Worm (Caenorhabditis elegans): ENCODE data around the gene ZC449.4.

ZC449.4 gene

ce11 chrX:5066570-5066969 lies 32.8 kb upstream of the ZC449.4 start:
- no peak for TF ChIP-seq sem-2 (GFP tag; optimal IDR thresholded peaks at IDR 0.05)
- no peak for TF ChIP-seq ceh-43 (GFP tag; optimal IDR thresholded peaks at IDR 0.05)
- no peak for TF ChIP-seq lin-32 (GFP tag; optimal IDR thresholded peaks at IDR 0.05)
- no peak for TF ChIP-seq drap-1 (GFP tag; optimal IDR thresholded peaks at IDR 0.05)
- TF ChIP-seq nhr-76 (tag; optimal IDR thresholded peaks at IDR 0.05) = no peak
- TF ChIP-seq lin-13 (tag; optimal IDR thresholded peaks at IDR 0.05) = no peak
- no peak for TF ChIP-seq unc-39 (tag; optimal IDR thresholded peaks at IDR 0.05)
- no peak for TF ChIP-seq mep-1 (tag; optimal IDR thresholded peaks at IDR 0.05)
- TF ChIP-seq nhr-237 (tag; optimal IDR thresholded peaks at IDR 0.05) = no peak
- no peak for TF ChIP-seq mab-5 (tag; optimal IDR thresholded peaks at IDR 0.05)

ce11 chrX:5063750-5064652 lies 30.2 kb upstream of the ZC449.4 start, which contains the start of gene C24H10.2:
Gene C24H10.2 (plus strand): TSS chrX:5064602.
- no peak for TF ChIP-seq ceh-39 (tag; optimal IDR thresholded peaks at IDR 0.05)
- TF ChIP-seq unc-39 (tag; optimal IDR thresholded peaks at IDR 0.05) = no peak
- TF ChIP-seq ztf-11 (tag; optimal IDR thresholded peaks at IDR 0.05) = no peak
- TF ChIP-seq ces-1 (GFP tag; optimal IDR thresholded peaks at IDR 0.05) = no peak
- no peak for TF ChIP-seq nhr-28 (tag; optimal IDR thresholded peaks at IDR 0.05)
- no peak for TF ChIP-seq zip-8 (tag; optimal IDR thresholded peaks at IDR 0.05)
- no peak for TF ChIP-seq bed-3 (GFP tag; optimal IDR thresholded peaks at IDR 0.05)
- TF ChIP-seq drap-1 (GFP tag; optimal IDR thresholded peaks at IDR 0.05) = peak; percentile 22
- TF ChIP-seq mab-5 (tag; optimal IDR thresholded peaks at IDR 0.05) = no peak
- TF ChIP-seq pha-4 (tag; optimal IDR thresholded peaks at IDR 0.05) = peak; percentile 48
- no peak for TF ChIP-seq nhr-76 (tag; optimal IDR thresholded peaks at IDR 0.05)
- TF ChIP-seq elt-1 (tag; optimal IDR thresholded peaks at IDR 0.05; ENCODE audit: borderline replicate concordance, insufficient read depth) = no peak
- no peak for TF ChIP-seq tbx-8 (GFP tag; optimal IDR thresholded peaks at IDR 0.05)
- TF ChIP-seq unc-120 (tag; optimal IDR thresholded peaks at IDR 0.05; ENCODE audit: poor library complexity, severe bottlenecking) = peak; percentile 45
- TF ChIP-seq nhr-12 (tag; optimal IDR thresholded peaks at IDR 0.05) = no peak
- TF ChIP-seq lsy-2 (tag; optimal IDR thresholded peaks at IDR 0.05) = no peak
- no peak for TF ChIP-seq snpc-4 (tag; optimal IDR thresholded peaks at IDR 0.05)
- TF ChIP-seq lin-13 (tag; optimal IDR thresholded peaks at IDR 0.05) = peak; percentile 3
- no peak for TF ChIP-seq elt-3 (tag; optimal IDR thresholded peaks at IDR 0.05)
- TF ChIP-seq lin-32 (GFP tag; optimal IDR thresholded peaks at IDR 0.05) = no peak
- TF ChIP-seq flh-1 (GFP tag; optimal IDR thresholded peaks at IDR 0.05) = no peak
- peak; percentile 48 for TF ChIP-seq cnd-1 (tag; optimal IDR thresholded peaks at IDR 0.05)
- TF ChIP-seq ceh-43 (GFP tag; optimal IDR thresholded peaks at IDR 0.05) = no peak
- TF ChIP-seq ceh-83 (GFP tag; optimal IDR thresholded peaks at IDR 0.05) = no peak
- no peak for TF ChIP-seq M03D4.4 (tag; optimal IDR thresholded peaks at IDR 0.05)
- TF ChIP-seq nhr-2 (tag; optimal IDR thresholded peaks at IDR 0.05) = no peak
- TF ChIP-seq mep-1 (tag; optimal IDR thresholded peaks at IDR 0.05) = no peak
- no peak for TF ChIP-seq sem-2 (GFP tag; optimal IDR thresholded peaks at IDR 0.05)
- peak; percentile 9 for TF ChIP-seq sptf-1 (tag; optimal IDR thresholded peaks at IDR 0.05)
- no peak for TF ChIP-seq blmp-1 (tag; optimal IDR thresholded peaks at IDR 0.05)
- TF ChIP-seq mls-2 (tag; optimal IDR thresholded peaks at IDR 0.05) = peak; percentile 27
- TF ChIP-seq hlh-1 (tag; optimal IDR thresholded peaks at IDR 0.05) = no peak
- no peak for TF ChIP-seq nhr-237 (tag; optimal IDR thresholded peaks at IDR 0.05)
- TF ChIP-seq unc-62 (GFP tag; optimal IDR thresholded peaks at IDR 0.05) = no peak
- no peak for TF ChIP-seq ham-2 (GFP tag; optimal IDR thresholded peaks at IDR 0.05)

ce11 chrX:5061763-5062162 lies 28.0 kb upstream of the ZC449.4 start:
- TF ChIP-seq elt-1 (tag; optimal IDR thresholded peaks at IDR 0.05; ENCODE audit: borderline replicate concordance, insufficient read depth) (peak; percentile 75), ham-2 (GFP tag; optimal IDR thresholded peaks at IDR 0.05) (no peak)

Measured in whole organism, mixed stage, embryonic.